Worm (Caenorhabditis elegans) whole organism, midembryonic: ENCODE results near the gene F52E4.5.

Experiments
- T22C8.4 ChIP-seq: fragments of 200-800 bp; sonication (Bioruptor generic); IDR thresholded peaks from 2 replicates; pipeline ENCODE4 v1.3.6; 2022; ENCODE audit warnings: missing genetic modification characterization, missing compliant biosample characterization
- cog-1 ChIP-seq: sonication (generic microtip); optimal IDR thresholded peaks from 2 replicates; lab custom pipeline; 2016; ENCODE audit warnings: missing genetic modification characterization, missing compliant biosample characterization
- flt-1 ChIP-seq: fragments of 200-800 bp; sonication (Bioruptor generic); IDR thresholded peaks from 2 replicates; pipeline ENCODE4 v1.3.6; 2022; ENCODE audit warnings: missing genetic modification characterization, missing compliant biosample characterization
- klf-2 ChIP-seq: fragments of 200-800 bp; sonication (Bioruptor generic); conservative IDR thresholded peaks from 2 replicates; pipeline ENCODE4 v1.3.6; 2022; ENCODE audit warnings: missing genetic modification reagents, missing genetic modification characterization, missing compliant biosample characterization
- med-1 ChIP-seq: sonication (generic microtip); optimal IDR thresholded peaks from 2 replicates; lab custom pipeline; 2017; ENCODE audit warnings: missing genetic modification characterization, mild to moderate bottlenecking, missing compliant biosample characterization, antibody characterized with exemption, missing genetic modification reagents; ENCODE audit not compliant: insufficient read depth
- ref-1 ChIP-seq: fragments of 200-800 bp; sonication (Bioruptor generic); conservative IDR thresholded peaks from 2 replicates; pipeline ENCODE4 v1.3.6; 2022; ENCODE audit warnings: missing genetic modification reagents, missing genetic modification characterization, missing compliant biosample characterization
- tab-1 ChIP-seq: fragments of 200-800 bp; sonication (Bioruptor generic); IDR thresholded peaks from 2 replicates; pipeline ENCODE4 v1.3.6; 2022; ENCODE audit warnings: missing genetic modification characterization, missing compliant biosample characterization
- ztf-23 ChIP-seq: fragments of 200-800 bp; sonication (Bioruptor generic); IDR thresholded peaks from 2 replicates; pipeline ENCODE4 v1.3.6; 2022; ENCODE audit warnings: missing genetic modification reagents, missing genetic modification characterization, missing compliant biosample characterization
- ztf-29 ChIP-seq: fragments of 200-800 bp; sonication (Bioruptor generic); IDR thresholded peaks from 2 replicates; pipeline ENCODE4 v1.3.6; 2022; ENCODE audit warnings: missing genetic modification reagents, missing genetic modification characterization, missing compliant biosample characterization

Gene F52E4.5

ce11 chrX:3116033-3116876, 29.1 kb upstream of the F52E4.5 start, which contains the start of gene mai-1:
Gene mai-1, minus strand, starts transcription at chrX:3116589.
- TF ChIP-seq med-1 (GFP tag; lab: Kevin White, UChicago): no peak
- TF ChIP-seq T22C8.4 (GFP tag; lab: Robert Waterston, UW): no peak

DNA sequence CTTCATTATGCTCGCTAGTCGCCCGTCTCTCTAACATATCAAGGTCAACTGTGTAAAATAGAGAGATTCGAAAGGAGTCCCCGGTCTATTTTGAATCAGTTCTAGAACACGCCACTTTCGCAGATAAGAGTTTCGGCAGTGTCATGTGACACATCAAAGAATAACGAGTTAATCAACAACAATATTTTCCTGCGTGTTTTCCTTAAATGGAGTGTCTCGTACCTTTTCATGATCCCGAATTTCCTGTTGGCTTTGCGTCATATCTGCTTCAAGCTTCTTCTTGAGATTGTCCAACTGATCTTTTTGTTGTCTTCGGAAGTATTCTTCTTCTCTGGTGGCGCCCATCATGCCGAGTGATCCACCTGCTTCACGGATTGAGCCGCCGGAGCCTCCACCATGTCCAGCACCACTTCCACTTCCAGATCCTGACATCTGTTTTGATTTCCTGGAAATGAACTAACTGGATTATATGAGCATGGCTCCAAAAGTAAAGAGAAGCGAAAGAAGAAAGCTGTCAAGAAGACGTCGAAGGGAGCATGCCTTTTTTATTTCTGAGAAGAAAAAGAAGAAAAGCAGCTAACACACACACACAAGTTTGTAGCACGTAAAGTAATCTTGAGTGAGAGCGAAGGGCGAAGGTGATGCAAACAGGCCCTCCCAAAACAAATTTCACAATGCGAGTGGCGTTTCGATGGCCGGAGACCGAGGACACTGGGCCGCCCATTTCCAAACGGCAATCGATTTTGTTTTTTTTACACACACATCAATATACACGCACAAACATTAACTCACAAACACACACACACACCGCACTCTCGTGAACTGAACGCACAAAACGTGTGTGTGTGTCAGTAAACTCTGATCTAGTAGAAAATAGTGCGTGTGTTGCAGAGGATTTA, 28.2 kb upstream of the F52E4.5 start:
- TF ChIP-seq flt-1 (GFP tag; lab: Robert Waterston, UW) (no peak), ref-1 (GFP tag; lab: Robert Waterston, UW) (no peak), med-1 (GFP tag; lab: Kevin White, UChicago) (no peak)

DNA sequence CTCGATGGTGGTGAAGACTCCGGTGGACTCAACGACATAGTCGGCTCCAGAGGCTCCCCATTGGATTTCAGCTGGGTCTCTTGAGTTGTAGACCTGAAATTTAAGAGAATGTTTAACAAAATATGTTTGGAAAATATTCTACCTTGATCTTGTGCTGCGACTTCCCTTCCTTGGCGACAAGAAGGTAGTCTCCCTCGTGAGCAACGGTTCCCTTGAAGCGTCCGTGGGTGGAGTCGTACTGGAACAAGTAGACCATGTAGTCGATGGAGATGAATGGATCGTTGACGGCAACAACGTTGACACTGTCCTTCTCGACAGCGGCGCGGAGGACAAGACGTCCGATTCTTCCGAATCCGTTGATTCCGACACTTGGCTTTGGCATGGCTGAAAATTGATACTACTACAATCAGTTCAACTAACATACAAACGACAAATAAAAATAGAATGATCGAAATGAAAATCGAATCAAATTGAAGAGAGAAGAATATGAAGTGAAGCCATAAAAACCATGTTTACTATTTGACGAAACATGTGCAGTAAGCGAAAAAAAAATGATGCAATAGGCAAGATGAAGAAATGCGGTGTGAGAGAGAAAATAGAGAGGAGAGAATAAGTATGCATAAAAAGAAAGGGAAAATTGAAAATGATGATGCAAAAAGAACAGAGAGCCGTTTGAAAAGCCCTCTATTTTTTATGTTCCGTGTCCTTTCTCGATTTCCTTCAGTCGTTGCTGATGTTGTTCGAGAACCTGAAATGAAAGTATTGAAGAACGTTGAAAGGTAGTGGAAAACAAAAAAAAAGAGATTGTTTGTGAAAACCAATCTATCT, 27.4 kb upstream of the F52E4.5 start, which contains the start of gene gpd-2:
Gene gpd-2 (minus strand): TSS at position 384 of the 828 bp plus-strand sequence.
- TF ChIP-seq T22C8.4 (GFP tag; lab: Robert Waterston, UW): no peak
- no peak for TF ChIP-seq ref-1 (GFP tag; lab: Robert Waterston, UW)
- TF ChIP-seq ztf-23 (GFP tag; lab: Robert Waterston, UW): no peak
- TF ChIP-seq tab-1 (GFP tag; lab: Robert Waterston, UW): no peak
- TF ChIP-seq klf-2 (GFP tag; lab: Robert Waterston, UW): no peak
- TF ChIP-seq flt-1 (GFP tag; lab: Robert Waterston, UW): no peak
- no peak for TF ChIP-seq ztf-29
- no peak for TF ChIP-seq cog-1
- TF ChIP-seq med-1 (GFP tag; lab: Kevin White, UChicago): no peak

DNA sequence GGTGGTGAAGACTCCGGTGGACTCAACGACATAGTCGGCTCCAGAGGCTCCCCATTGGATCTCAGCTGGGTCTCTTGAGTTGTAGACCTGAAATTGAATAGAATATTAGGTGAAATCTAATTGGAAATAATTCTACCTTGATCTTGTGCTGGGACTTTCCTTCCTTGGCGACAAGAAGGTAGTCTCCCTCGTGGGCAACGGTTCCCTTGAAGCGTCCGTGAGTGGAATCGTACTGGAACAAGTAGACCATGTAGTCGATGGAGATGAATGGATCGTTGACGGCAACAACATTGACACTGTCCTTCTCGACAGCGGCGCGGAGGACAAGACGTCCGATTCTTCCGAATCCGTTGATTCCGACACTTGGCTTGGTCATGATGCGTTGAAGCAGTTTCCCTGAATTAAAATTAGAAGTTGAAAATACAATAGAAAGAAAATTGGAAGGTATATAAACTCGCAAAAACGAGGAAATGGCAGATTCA, 25.8 kb upstream of the F52E4.5 start, which contains the start of gene gpd-3:
Gene gpd-3 (minus strand): TSS at position 396 of the 482 bp plus-strand sequence.
- no peak for TF ChIP-seq cog-1
- TF ChIP-seq flt-1 (GFP tag; lab: Robert Waterston, UW): no peak
- TF ChIP-seq med-1 (GFP tag; lab: Kevin White, UChicago): no peak
- TF ChIP-seq ztf-29: no peak
- no peak for TF ChIP-seq ref-1 (GFP tag; lab: Robert Waterston, UW)
- no peak for TF ChIP-seq ztf-23 (GFP tag; lab: Robert Waterston, UW)
- no peak for TF ChIP-seq klf-2 (GFP tag; lab: Robert Waterston, UW)
- TF ChIP-seq tab-1 (GFP tag; lab: Robert Waterston, UW): no peak
- TF ChIP-seq T22C8.4 (GFP tag; lab: Robert Waterston, UW): no peak

- TF ChIP-seq ref-1 (GFP tag; lab: Robert Waterston, UW) (no peak), ztf-23 (GFP tag; lab: Robert Waterston, UW) (no peak), ztf-29 (no peak), flt-1 (GFP tag; lab: Robert Waterston, UW) (no peak), T22C8.4 (GFP tag; lab: Robert Waterston, UW) (no peak), med-1 (GFP tag; lab: Kevin White, UChicago) (no peak), tab-1 (GFP tag; lab: Robert Waterston, UW) (no peak), cog-1 (no peak), klf-2 (GFP tag; lab: Robert Waterston, UW) (no peak)
Observed at ce11 chrX:3111687-3112086, 24.5 kb upstream of the F52E4.5 start.

- TF ChIP-seq flt-1 (GFP tag; lab: Robert Waterston, UW): no peak
- no peak for TF ChIP-seq med-1 (GFP tag; lab: Kevin White, UChicago)
- no peak for TF ChIP-seq tab-1 (GFP tag; lab: Robert Waterston, UW)
- TF ChIP-seq ztf-23 (GFP tag; lab: Robert Waterston, UW): no peak
- no peak for TF ChIP-seq klf-2 (GFP tag; lab: Robert Waterston, UW)
- no peak for TF ChIP-seq ref-1 (GFP tag; lab: Robert Waterston, UW)
- no peak for TF ChIP-seq cog-1
- TF ChIP-seq T22C8.4 (GFP tag; lab: Robert Waterston, UW): no peak
- TF ChIP-seq ztf-29: no peak
Observed at ce11 chrX:3111066-3111465, 23.9 kb upstream of the F52E4.5 start.

ce11 chrX:3110576-3110975, 23.4 kb upstream of the F52E4.5 start, which contains the start of gene gpcp-1:
Gene gpcp-1, minus strand, starts transcription at chrX:3110628.
- TF ChIP-seq tab-1 (GFP tag; lab: Robert Waterston, UW) (no peak), med-1 (GFP tag; lab: Kevin White, UChicago) (no peak), ztf-29 (no peak), ref-1 (GFP tag; lab: Robert Waterston, UW) (no peak), T22C8.4 (GFP tag; lab: Robert Waterston, UW) (no peak), klf-2 (GFP tag; lab: Robert Waterston, UW) (no peak), flt-1 (GFP tag; lab: Robert Waterston, UW) (no peak), ztf-23 (GFP tag; lab: Robert Waterston, UW) (no peak), cog-1 (no peak)

ce11 chrX:3108603-3109002, 21.5 kb upstream of the F52E4.5 start:
- TF ChIP-seq ztf-23 (GFP tag; lab: Robert Waterston, UW) (no peak), flt-1 (GFP tag; lab: Robert Waterston, UW) (no peak), med-1 (GFP tag; lab: Kevin White, UChicago) (no peak), cog-1 (no peak), klf-2 (GFP tag; lab: Robert Waterston, UW) (no peak), ref-1 (GFP tag; lab: Robert Waterston, UW) (no peak)
